Worm (Caenorhabditis elegans) whole organism, young adult: ENCODE results near the gene F52E10.2.

Experiments
- B0336.3 ChIP-seq: fragments of 200-800 bp; sonication (Bioruptor generic); IDR thresholded peaks from 2 replicates; pipeline ENCODE4 v1.3.6; 2022; ENCODE audit warnings: missing genetic modification characterization, missing compliant biosample characterization
- F10E7.11 ChIP-seq: sonication (generic microtip); optimal IDR thresholded peaks from 2 replicates; lab custom pipeline; 2017; ENCODE audit warnings: mild to moderate bottlenecking, missing genetic modification characterization, moderate library complexity, missing compliant biosample characterization
- F23B12.7 ChIP-seq: sonication (generic microtip); optimal IDR thresholded peaks from 2 replicates; lab custom pipeline; 2017; ENCODE audit warnings: missing genetic modification characterization, mild to moderate bottlenecking, missing compliant biosample characterization, antibody characterized with exemption, moderate library complexity; ENCODE audit not compliant: insufficient read depth
- F37B4.10 ChIP-seq: fragments of 200-800 bp; sonication (Bioruptor generic); IDR thresholded peaks from 2 replicates; pipeline ENCODE4 v1.3.6; 2022; ENCODE audit warnings: missing genetic modification characterization, missing compliant biosample characterization
- F57A8.1 ChIP-seq: fragments of 200-800 bp; sonication (Bioruptor generic); optimal IDR thresholded peaks from 2 replicates; lab custom pipeline; 2018; ENCODE audit warnings: mild to moderate bottlenecking, missing genetic modification characterization, moderate library complexity, missing compliant biosample characterization
- Y67H2A.10 ChIP-seq: fragments of 200-800 bp; sonication (Bioruptor generic); conservative IDR thresholded peaks from 2 replicates; pipeline ENCODE4 v1.3.6; 2022; ENCODE audit warnings: missing genetic modification reagents, missing genetic modification characterization, missing compliant biosample characterization
- akir-1 ChIP-seq: fragments of 200-800 bp; sonication (Bioruptor generic); optimal IDR thresholded peaks from 2 replicates; lab custom pipeline; 2018; ENCODE audit warnings: mild to moderate bottlenecking, missing genetic modification characterization, moderate library complexity, missing compliant biosample characterization
- aptf-2 ChIP-seq: fragments of 200-800 bp; sonication (Bioruptor generic); conservative IDR thresholded peaks from 2 replicates; pipeline ENCODE4 v1.3.6; 2022; ENCODE audit warnings: missing genetic modification reagents, missing genetic modification characterization, missing compliant biosample characterization
- attf-3 ChIP-seq: fragments of 200-800 bp; sonication (Bioruptor generic); conservative IDR thresholded peaks from 2 replicates; pipeline ENCODE4 v1.3.6; 2022; ENCODE audit warnings: missing genetic modification reagents, missing genetic modification characterization, missing compliant biosample characterization
- attf-6 ChIP-seq: fragments of 200-800 bp; sonication (Bioruptor generic); IDR thresholded peaks from 2 replicates; pipeline ENCODE4 v1.3.6; 2022; ENCODE audit warnings: missing genetic modification reagents, missing genetic modification characterization, missing compliant biosample characterization
- ccch-3 ChIP-seq: fragments of 200-800 bp; sonication (Bioruptor generic); optimal IDR thresholded peaks from 2 replicates; lab custom pipeline; 2018; ENCODE audit warnings: mild to moderate bottlenecking, missing genetic modification characterization, missing compliant biosample characterization
- cebp-1 ChIP-seq, 2 experiments: fragments of 200-800 bp in 1 of 2; sonication (Bioruptor generic) in 1 of 2; sonication (generic microtip) in 1 of 2; IDR thresholded peaks in 1 of 2; optimal IDR thresholded peaks in 1 of 2; 2 replicates each; pipeline versions ENCODE4 v1.3.6 to Lab custom; 2017 to 2022; ENCODE audit warnings: missing compliant biosample characterization in 2 of 2, missing genetic modification characterization in 2 of 2, mild to moderate bottlenecking in 1 of 2, missing genetic modification reagents in 1 of 2, moderate library complexity in 1 of 2
- ceh-27 ChIP-seq: fragments of 200-800 bp; sonication (Bioruptor generic); optimal IDR thresholded peaks from 2 replicates; lab custom pipeline; 2018; ENCODE audit warnings: mild to moderate bottlenecking, missing genetic modification characterization, moderate library complexity, missing compliant biosample characterization
- ceh-58 ChIP-seq: fragments of 200-800 bp; sonication (Bioruptor generic); IDR thresholded peaks from 2 replicates; pipeline ENCODE4 v1.3.6; 2022; ENCODE audit warnings: missing genetic modification characterization, missing compliant biosample characterization
- ceh-79 ChIP-seq: sonication (generic microtip); optimal IDR thresholded peaks from 2 replicates; lab custom pipeline; 2017; ENCODE audit warnings: mild to moderate bottlenecking, missing genetic modification characterization, missing compliant biosample characterization
- ceh-91 ChIP-seq: fragments of 200-800 bp; sonication (Bioruptor generic); IDR thresholded peaks from 2 replicates; pipeline ENCODE4 v1.3.6; 2022; ENCODE audit warnings: missing genetic modification reagents, missing genetic modification characterization, missing compliant biosample characterization
- dpl-1 ChIP-seq: fragments of 150-350 bp; optimal IDR thresholded peaks from 2 replicates; lab custom pipeline; 2014; ENCODE audit warnings: missing biosample characterization, missing genetic modification reagents, missing genetic modification characterization
- ekl-4 ChIP-seq: fragments of 200-800 bp; sonication (Bioruptor generic); IDR thresholded peaks from 2 replicates; pipeline ENCODE4 v1.3.6; 2022; ENCODE audit warnings: missing genetic modification reagents, missing genetic modification characterization, missing compliant biosample characterization
- fkh-3 ChIP-seq: sonication (generic microtip); optimal IDR thresholded peaks from 2 replicates; lab custom pipeline; 2016; ENCODE audit warnings: mild to moderate bottlenecking, missing genetic modification characterization, missing compliant biosample characterization
- gei-17 ChIP-seq: fragments of 200-800 bp; sonication (Bioruptor generic); optimal IDR thresholded peaks from 2 replicates; lab custom pipeline; 2018; ENCODE audit warnings: mild to moderate bottlenecking, missing genetic modification characterization, missing compliant biosample characterization
- hrde-1 ChIP-seq: sonication (generic microtip); optimal IDR thresholded peaks from 2 replicates; lab custom pipeline; 2016; ENCODE audit warnings: missing genetic modification characterization, mild to moderate bottlenecking, missing compliant biosample characterization, moderate library complexity, missing genotype, missing genetic modification reagents, borderline replicate concordance
- let-526 ChIP-seq: fragments of 200-800 bp; sonication (Bioruptor generic); IDR thresholded peaks from 2 replicates; pipeline ENCODE4 v1.3.6; 2022; ENCODE audit warnings: missing genetic modification reagents, missing genetic modification characterization, missing compliant biosample characterization
- let-607 ChIP-seq, 2 experiments: fragments of 200-800 bp in 1 of 2; sonication (Bioruptor generic) in 1 of 2; sonication (generic microtip) in 1 of 2; optimal IDR thresholded peaks; 2 replicates each; lab custom pipeline; 2016 to 2018; ENCODE audit warnings: mild to moderate bottlenecking in 2 of 2, missing compliant biosample characterization in 2 of 2, missing genetic modification characterization in 2 of 2, moderate library complexity in 2 of 2, missing genotype in 1 of 2
- lin-26 ChIP-seq: fragments of 200-800 bp; sonication (Bioruptor generic); IDR thresholded peaks from 2 replicates; pipeline ENCODE4 v1.3.6; 2022; ENCODE audit warnings: missing genetic modification reagents, missing genetic modification characterization, missing compliant biosample characterization
- lin-40 ChIP-seq: sonication (generic microtip); optimal IDR thresholded peaks from 2 replicates; lab custom pipeline; 2016; ENCODE audit warnings: missing genetic modification characterization, mild to moderate bottlenecking, missing compliant biosample characterization, missing genotype, missing genetic modification reagents
- lsy-27 ChIP-seq: sonication (generic microtip); optimal IDR thresholded peaks from 2 replicates; lab custom pipeline; 2017; ENCODE audit warnings: missing genetic modification characterization, mild to moderate bottlenecking, missing compliant biosample characterization, antibody characterized with exemption, missing genotype, borderline replicate concordance; ENCODE audit not compliant: insufficient read depth
- madf-10 ChIP-seq: sonication (generic microtip); optimal IDR thresholded peaks from 2 replicates; lab custom pipeline; 2016; ENCODE audit warnings: mild to moderate bottlenecking, missing genetic modification characterization, missing compliant biosample characterization
- madf-8 ChIP-seq: fragments of 200-800 bp; sonication (Bioruptor generic); conservative IDR thresholded peaks from 2 replicates; pipeline ENCODE4 v1.3.6; 2022; ENCODE audit warnings: missing genetic modification reagents, missing genetic modification characterization, missing compliant biosample characterization
- nhr-80 ChIP-seq: sonication (generic microtip); optimal IDR thresholded peaks from 2 replicates; lab custom pipeline; 2016; ENCODE audit warnings: missing genetic modification characterization, missing compliant biosample characterization
- nhr-90 ChIP-seq: sonication (generic microtip); optimal IDR thresholded peaks from 2 replicates; lab custom pipeline; 2016; ENCODE audit warnings: missing genotype, mild to moderate bottlenecking, missing genetic modification characterization, missing compliant biosample characterization
- pha-4 ChIP-seq: fragments of 150-350 bp; sonication (generic microtip); optimal IDR thresholded peaks from 2 replicates; lab custom pipeline; 2014; ENCODE audit warnings: missing biosample characterization, missing genetic modification reagents, missing genetic modification characterization
- rec-8 ChIP-seq, 2 experiments: sonication (generic microtip); optimal IDR thresholded peaks; 2 replicates each; lab custom pipeline; 2016; ENCODE audit warnings: mild to moderate bottlenecking in 2 of 2, missing genetic modification characterization in 2 of 2, missing genetic modification reagents in 2 of 2, missing genotype in 2 of 2, missing biosample characterization in 1 of 2, missing compliant biosample characterization in 1 of 2, moderate library complexity in 1 of 2
- rpc-1 ChIP-seq, 2 experiments: fragments of 150-350 bp in 1 of 2; sonication (generic microtip) in 1 of 2; optimal IDR thresholded peaks; 2 replicates each; lab custom pipeline; 2014 to 2018; ENCODE audit warnings: missing biosample characterization in 1 of 2, missing genetic modification characterization in 1 of 2, missing genetic modification reagents in 1 of 2, missing genotype in 1 of 2
- snpc-1.1 ChIP-seq: sonication (generic microtip); optimal IDR thresholded peaks from 2 replicates; lab custom pipeline; 2017; ENCODE audit warnings: missing genetic modification characterization, mild to moderate bottlenecking, missing compliant biosample characterization, antibody characterized with exemption, moderate library complexity, missing genotype, missing genetic modification reagents; ENCODE audit not compliant: insufficient read depth
- sptf-2 ChIP-seq: fragments of 200-800 bp; sonication (Bioruptor generic); optimal IDR thresholded peaks from 2 replicates; lab custom pipeline; 2018; ENCODE audit warnings: mild to moderate bottlenecking, missing genetic modification characterization, missing compliant biosample characterization
- tbp1 ChIP-seq: fragments of 200-800 bp; sonication (Bioruptor generic); optimal IDR thresholded peaks from 2 replicates; lab custom pipeline; 2018; ENCODE audit warnings: mild to moderate bottlenecking, missing genetic modification characterization, missing compliant biosample characterization
- unc-62 ChIP-seq: fragments of 150-350 bp; optimal IDR thresholded peaks from 2 replicates; lab custom pipeline; 2014; ENCODE audit warnings: missing biosample characterization, missing genetic modification reagents, missing genetic modification characterization
- ztf-25 ChIP-seq: fragments of 200-800 bp; sonication (Bioruptor generic); IDR thresholded peaks from 2 replicates; pipeline ENCODE4 v1.3.6; 2022; ENCODE audit warnings: missing genetic modification reagents, missing genetic modification characterization, missing compliant biosample characterization
- ztf-6 ChIP-seq: fragments of 200-800 bp; sonication (Bioruptor generic); IDR thresholded peaks from 2 replicates; pipeline ENCODE4 v1.3.6; 2022; ENCODE audit warnings: missing genetic modification reagents, missing genetic modification characterization, missing compliant biosample characterization

F52E10.2 gene

ce11 chrX:16327229-16327628, 44.2 kb upstream of the F52E10.2 start:
- TF ChIP-seq gei-17 (GFP tag; lab: Kevin White, UChicago): peak; percentile 25
- TF ChIP-seq F10E7.11 (tag; lab: Kevin White, UChicago): no peak
- no peak for TF ChIP-seq rpc-1 (optimal IDR thresholded peaks at IDR 0.05; lab: Kevin White, UChicago)
- no peak for TF ChIP-seq rpc-1 (tag; optimal IDR thresholded peaks at IDR 0.05; lab: Kevin White, UChicago)
- TF ChIP-seq lin-40 (tag; lab: Kevin White, UChicago): peak; percentile 36
- TF ChIP-seq, all 124 proteins: peak for 2

DNA sequence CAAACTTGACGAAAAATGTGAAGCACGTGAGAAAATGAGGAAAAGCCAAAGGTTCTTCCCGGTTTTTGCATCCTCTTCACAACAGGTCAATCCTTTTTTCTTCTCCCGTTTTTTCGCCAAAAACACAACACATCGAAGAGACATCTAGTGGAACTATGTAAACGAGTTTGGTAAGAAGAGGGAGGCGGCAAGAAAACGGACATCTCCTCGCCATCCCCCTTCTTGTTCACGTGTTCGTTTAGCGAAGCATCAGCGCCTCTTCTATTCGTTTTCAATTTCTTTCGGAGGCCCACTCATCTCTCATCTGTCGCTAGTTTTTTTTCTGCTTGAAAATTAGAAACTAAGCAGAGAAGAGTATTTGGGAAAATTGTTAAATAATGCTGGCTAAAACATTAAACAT, 41.2 kb upstream of the F52E10.2 start:
- TF ChIP-seq sptf-2: no peak
- no peak for TF ChIP-seq ceh-79
- TF ChIP-seq lin-26 (GFP tag; lab: Robert Waterston, UW): 0 out of 2 replicates have a peak, but pooled peaks have one; percentile 11
- no peak for TF ChIP-seq cebp-1 (GFP tag; IDR thresholded peaks at IDR 0.05; lab: Robert Waterston, UW)
- TF ChIP-seq cebp-1 (tag; optimal IDR thresholded peaks at IDR 0.05; lab: Kevin White, UChicago): no peak
- peak; percentile 47 for TF ChIP-seq ceh-27 (GFP tag; lab: Kevin White, UChicago)
- no peak for TF ChIP-seq F37B4.10 (GFP tag; lab: Robert Waterston, UW)
- no peak for TF ChIP-seq akir-1 (GFP tag; lab: Kevin White, UChicago)
- no peak for TF ChIP-seq F23B12.7
- TF ChIP-seq let-526 (GFP tag; lab: Robert Waterston, UW): no peak
- TF ChIP-seq nhr-80 (tag; lab: Kevin White, UChicago): no peak
- TF ChIP-seq, all 124 proteins: peak for 2

DNA sequence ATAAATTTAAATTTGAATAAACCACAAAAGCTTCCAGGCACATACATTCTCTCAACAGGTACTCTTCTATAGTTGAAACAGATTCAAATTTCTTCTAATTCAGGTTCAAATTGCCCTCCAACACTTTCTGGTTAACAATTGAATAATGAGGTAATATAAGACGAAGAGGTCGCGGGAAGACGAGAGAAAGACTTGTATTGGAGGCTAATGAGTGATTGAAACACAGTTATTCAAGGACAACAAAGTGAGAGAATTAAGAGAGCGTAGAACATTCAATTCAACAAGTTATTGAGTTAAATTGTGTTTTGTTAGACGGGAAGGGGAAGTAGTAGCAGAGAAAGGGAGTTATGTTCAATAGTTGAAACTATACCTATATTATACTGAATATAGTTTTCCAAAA, 38.9 kb upstream of the F52E10.2 start:
- TF ChIP-seq lsy-27 (tag; lab: Kevin White, UChicago) (no peak), Y67H2A.10 (no peak), cebp-1 (GFP tag; IDR thresholded peaks at IDR 0.05; lab: Robert Waterston, UW) (no peak), cebp-1 (tag; optimal IDR thresholded peaks at IDR 0.05; lab: Kevin White, UChicago) (no peak), hrde-1 (no peak), nhr-90 (tag; lab: Kevin White, UChicago) (no peak), F23B12.7 (no peak), ztf-25 (GFP tag; lab: Robert Waterston, UW) (no peak), gei-17 (GFP tag; lab: Kevin White, UChicago) (no peak), dpl-1 (GFP tag; lab: Kevin White, UChicago) (no peak), ccch-3 (GFP tag; lab: Kevin White, UChicago) (no peak), F57A8.1 (no peak), let-607 (tag; optimal IDR thresholded peaks at IDR 0.05; lab: Kevin White, UChicago) (no peak), rec-8 (tag; optimal IDR thresholded peaks at IDR 0.05; lab: Kevin White, UChicago) (no peak), attf-3 (GFP tag; lab: Robert Waterston, UW) (no peak), snpc-1.1 (no peak), aptf-2 (GFP tag; lab: Robert Waterston, UW) (no peak), tbp1 (GFP tag; lab: Kevin White, UChicago) (no peak), madf-8 (GFP tag; lab: Robert Waterston, UW) (no peak), pha-4 (tag; lab: Kevin White, UChicago) (no peak), ekl-4 (no peak)

DNA sequence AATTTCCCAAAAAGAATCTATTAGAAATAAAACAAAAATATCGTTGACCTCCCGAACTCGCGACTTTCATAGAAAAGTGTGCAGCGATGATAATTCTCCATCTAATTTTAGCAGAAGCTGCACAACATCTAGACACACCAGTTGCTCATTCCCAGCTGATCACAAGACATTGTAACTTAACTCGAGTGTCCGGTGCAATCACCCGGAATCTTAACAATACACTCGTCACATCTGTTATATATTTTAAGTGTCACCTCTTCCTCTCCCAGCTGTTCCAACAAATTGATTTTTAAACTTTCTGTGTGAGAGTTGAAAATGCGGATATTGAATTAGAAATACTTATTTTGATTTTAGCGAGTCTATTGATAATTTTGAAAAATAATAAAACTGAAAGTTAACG, 38.3 kb upstream of the F52E10.2 start:
- TF ChIP-seq ceh-27 (GFP tag; lab: Kevin White, UChicago) (no peak), fkh-3 (tag; lab: Kevin White, UChicago) (no peak), unc-62 (GFP tag; lab: Kevin White, UChicago) (no peak), ztf-6 (GFP tag; lab: Robert Waterston, UW) (no peak), madf-10 (no peak), ceh-58 (GFP tag; lab: Robert Waterston, UW) (no peak), hrde-1 (no peak), ccch-3 (GFP tag; lab: Kevin White, UChicago) (no peak), attf-6 (GFP tag; lab: Robert Waterston, UW) (no peak), ceh-91 (GFP tag; lab: Robert Waterston, UW) (no peak), B0336.3 (GFP tag; lab: Robert Waterston, UW) (no peak)
- TF ChIP-seq, all 124 proteins: peak for 0
